Worm (Caenorhabditis elegans): Measurements from ENCODE around the gene gst-5.

The gst-5 gene

ce11 chrII:10950107-10950679 lies at the start of gene gst-5:
Gene gst-5, plus strand, starts transcription at chrII:10950352.
- TF ChIP-seq egl-13 (tag; optimal IDR thresholded peaks at IDR 0.05) (no peak), nhr-71 (tag; optimal IDR thresholded peaks at IDR 0.05) (peak; percentile 79), ama-1 (optimal IDR thresholded peaks at IDR 0.05) (no peak), ztf-4 (tag; optimal IDR thresholded peaks at IDR 0.05) (no peak), nhr-84 (tag; optimal IDR thresholded peaks at IDR 0.05) (no peak), blmp-1 (tag; optimal IDR thresholded peaks at IDR 0.05) (peak; percentile 68), sup-37 (GFP tag; optimal IDR thresholded peaks at IDR 0.05) (no peak), sptf-1 (tag; optimal IDR thresholded peaks at IDR 0.05) (no peak), rnt-1 (tag; optimal IDR thresholded peaks at IDR 0.05) (peak; percentile 71), aly-2 (tag; optimal IDR thresholded peaks at IDR 0.05) (no peak), snpc-4 (tag; optimal IDR thresholded peaks at IDR 0.05) (no peak), efl-1 (optimal IDR thresholded peaks at IDR 0.05) (peak; percentile 51 to 59), efl-1 (GFP tag; optimal IDR thresholded peaks at IDR 0.05 in 1 of 2) (peak; percentile 50 to 91), dsc-1 (tag; optimal IDR thresholded peaks at IDR 0.05) (no peak), skn-1 (tag; optimal IDR thresholded peaks at IDR 0.05) (peak; percentile 99), fos-1 (tag; optimal IDR thresholded peaks at IDR 0.05) (no peak), mab-9 (GFP tag; IDR thresholded peaks at IDR 0.05) (no peak), tlp-1 (tag; optimal IDR thresholded peaks at IDR 0.05) (no peak), tbx-2 (tag; optimal IDR thresholded peaks at IDR 0.05) (peak; percentile 44), lin-15B (tag; optimal IDR thresholded peaks at IDR 0.05) (no peak), ceh-82 (tag; optimal IDR thresholded peaks at IDR 0.05) (peak; percentile 10 to 50 (median 29)), fkh-4 (tag; optimal IDR thresholded peaks at IDR 0.05; ENCODE audit: borderline replicate concordance) (no peak), irx-1 (tag; optimal IDR thresholded peaks at IDR 0.05) (peak; percentile 3), ceh-8 (GFP tag; optimal IDR thresholded peaks at IDR 0.05) (no peak), sox-4 (tag; optimal IDR thresholded peaks at IDR 0.05) (no peak), ces-1 (GFP tag; optimal IDR thresholded peaks at IDR 0.05) (no peak), mep-1 (tag; optimal IDR thresholded peaks at IDR 0.05) (peak; percentile 55), isw-1 (GFP tag; IDR thresholded peaks at IDR 0.05) (peak; percentile 27), jun-1 (tag; optimal IDR thresholded peaks at IDR 0.05) (no peak), lin-13 (GFP tag; optimal IDR thresholded peaks at IDR 0.05) (no peak), nhr-28 (tag; optimal IDR thresholded peaks at IDR 0.05) (peak; percentile 59), F16B12.6 (tag; optimal IDR thresholded peaks at IDR 0.05) (no peak), Y116A8C.19 (tag; optimal IDR thresholded peaks at IDR 0.05; ENCODE audit: borderline replicate concordance) (no peak), unc-30 (tag; optimal IDR thresholded peaks at IDR 0.05) (no peak), unc-62 (GFP tag; optimal IDR thresholded peaks at IDR 0.05) (no peak), nhr-237 (tag; optimal IDR thresholded peaks at IDR 0.05) (peak; percentile 72), pag-3 (tag; optimal IDR thresholded peaks at IDR 0.05; ENCODE audit: borderline replicate concordance, insufficient read depth) (no peak), zip-4 (GFP tag; optimal IDR thresholded peaks at IDR 0.05) (peak; percentile 41), nhr-11 (tag; optimal IDR thresholded peaks at IDR 0.05) (peak; percentile 40), lsy-2 (tag; optimal IDR thresholded peaks at IDR 0.05) (peak; percentile 36 to 60), C04F5.9 (tag; optimal IDR thresholded peaks at IDR 0.05) (no peak), alr-1 (tag; optimal IDR thresholded peaks at IDR 0.05; ENCODE audit: borderline replicate concordance) (no peak), lin-35 (GFP tag; optimal IDR thresholded peaks at IDR 0.05) (peak in 1 of 2 experiments; percentile 53), nhr-90 (tag; optimal IDR thresholded peaks at IDR 0.05; ENCODE audit: poor library complexity) (peak; percentile 43), snu-23 (GFP tag; optimal IDR thresholded peaks at IDR 0.05) (peak; percentile 67), hpl-2 (GFP tag; optimal IDR thresholded peaks at IDR 0.05) (no peak), ceh-88 (GFP tag; IDR thresholded peaks at IDR 0.05) (no peak), nhr-76 (tag; optimal IDR thresholded peaks at IDR 0.05) (no peak), nhr-20 (tag; optimal IDR thresholded peaks at IDR 0.05) (peak; percentile 68), fkh-10 (GFP tag; optimal IDR thresholded peaks at IDR 0.05) (no peak), xbp-1 (tag; optimal IDR thresholded peaks at IDR 0.05) (peak; percentile 27), pax-3 (tag; optimal IDR thresholded peaks at IDR 0.05) (no peak), elt-3 (tag; optimal IDR thresholded peaks at IDR 0.05) (no peak), lin-14 (GFP tag; optimal IDR thresholded peaks at IDR 0.05) (peak; percentile 91)

Data from whole organism, L1 larva.